Worm (Caenorhabditis elegans) whole organism, L2 larva: ENCODE data around the gene W06A7.2.

Experiments
- F13H6.1 ChIP-seq: sonication (generic microtip); optimal IDR thresholded peaks from 2 replicates; lab custom pipeline; 2016; ENCODE audit warnings: missing genetic modification characterization, missing compliant biosample characterization
- R02D3.7 ChIP-seq: fragments of 150-350 bp; optimal IDR thresholded peaks from 2 replicates; lab custom pipeline; 2014; ENCODE audit warnings: missing biosample characterization, missing genetic modification characterization
- ZK546.5 ChIP-seq: sonication (generic microtip); optimal IDR thresholded peaks from 2 replicates; lab custom pipeline; 2017; ENCODE audit warnings: missing biosample characterization, missing genetic modification characterization
- aly-2 ChIP-seq: fragments of 150-350 bp; optimal IDR thresholded peaks from 2 replicates; lab custom pipeline; 2014; ENCODE audit warnings: missing biosample characterization, missing genetic modification characterization
- ama-1 ChIP-seq: fragments of 150-350 bp; optimal IDR thresholded peaks from 2 replicates; lab custom pipeline; 2018; ENCODE audit warnings: inconsistent platforms
- ceh-16 ChIP-seq: fragments of 150-350 bp; optimal IDR thresholded peaks from 2 replicates; lab custom pipeline; 2014; ENCODE audit warnings: missing biosample characterization, missing genetic modification characterization
- dmd-4 ChIP-seq: sonication (generic microtip); optimal IDR thresholded peaks from 2 replicates; lab custom pipeline; 2017; ENCODE audit warnings: missing biosample characterization, missing genetic modification characterization
- egl-27 ChIP-seq: sonication (generic microtip); optimal IDR thresholded peaks from 3 replicates; lab custom pipeline; 2017; ENCODE audit warnings: missing biosample characterization, missing genetic modification reagents, missing genetic modification characterization
- elt-3 ChIP-seq: sonication (generic microtip); optimal IDR thresholded peaks from 2 replicates; lab custom pipeline; 2017; ENCODE audit warnings: missing biosample characterization, missing genetic modification characterization
- fos-1 ChIP-seq: fragments of 150-350 bp; optimal IDR thresholded peaks from 2 replicates; lab custom pipeline; 2014; ENCODE audit warnings: missing biosample characterization, missing genetic modification characterization
- lin-13 ChIP-seq: fragments of 150-350 bp; optimal IDR thresholded peaks from 2 replicates; lab custom pipeline; 2014; ENCODE audit warnings: missing biosample characterization, missing genetic modification reagents, missing genetic modification characterization
- lsy-2 ChIP-seq, 2 experiments: fragments of 150-350 bp in 1 of 2; sonication (generic microtip) in 1 of 2; optimal IDR thresholded peaks; 2 replicates each; lab custom pipeline; 2014 to 2017; ENCODE audit warnings: missing biosample characterization in 2 of 2, missing genetic modification characterization in 2 of 2
- mab-5 ChIP-seq: fragments of 150-350 bp; optimal IDR thresholded peaks from 2 replicates; lab custom pipeline; 2014; ENCODE audit warnings: missing biosample characterization, missing genetic modification characterization
- mdl-1 ChIP-seq, 2 experiments: fragments of 150-350 bp in 1 of 2; sonication (generic microtip) in 1 of 2; optimal IDR thresholded peaks; 2 replicates each; lab custom pipeline; 2017; ENCODE audit warnings: missing biosample characterization in 2 of 2, missing genetic modification characterization in 2 of 2
- nhr-10 ChIP-seq: sonication (generic microtip); optimal IDR thresholded peaks from 2 replicates; lab custom pipeline; 2017; ENCODE audit warnings: missing biosample characterization, missing genetic modification characterization
- nhr-11 ChIP-seq: fragments of 150-350 bp; optimal IDR thresholded peaks from 2 replicates; lab custom pipeline; 2014; ENCODE audit warnings: missing biosample characterization, missing genetic modification characterization
- nhr-129 ChIP-seq: fragments of 150-350 bp; optimal IDR thresholded peaks from 2 replicates; lab custom pipeline; 2014; ENCODE audit warnings: missing biosample characterization, missing genetic modification characterization
- nhr-21 ChIP-seq: fragments of 150-350 bp; optimal IDR thresholded peaks from 2 replicates; lab custom pipeline; 2014; ENCODE audit warnings: missing biosample characterization, missing genetic modification characterization
- nhr-23 ChIP-seq: fragments of 150-350 bp; optimal IDR thresholded peaks from 2 replicates; lab custom pipeline; 2014; ENCODE audit warnings: missing biosample characterization, missing genetic modification reagents, missing genetic modification characterization
- nhr-237 ChIP-seq: fragments of 150-350 bp; optimal IDR thresholded peaks from 2 replicates; lab custom pipeline; 2014; ENCODE audit warnings: missing biosample characterization, missing genetic modification characterization
- nhr-25 ChIP-seq: fragments of 150-350 bp; sonication (generic microtip); optimal IDR thresholded peaks from 3 replicates; lab custom pipeline; 2014; ENCODE audit warnings: missing biosample characterization, missing genetic modification characterization
- nhr-6 ChIP-seq: fragments of 150-350 bp; optimal IDR thresholded peaks from 2 replicates; lab custom pipeline; 2014; ENCODE audit warnings: missing biosample characterization, missing genetic modification characterization
- peb-1 ChIP-seq: fragments of 150-350 bp; optimal IDR thresholded peaks from 2 replicates; lab custom pipeline; 2014; ENCODE audit warnings: missing biosample characterization, missing genetic modification characterization
- sem-4 ChIP-seq: fragments of 150-350 bp; optimal IDR thresholded peaks from 2 replicates; lab custom pipeline; 2014; ENCODE audit warnings: missing biosample characterization, missing genetic modification reagents, missing genetic modification characterization
- skn-1 ChIP-seq: sonication (generic microtip); optimal IDR thresholded peaks from 2 replicates; lab custom pipeline; 2017; ENCODE audit warnings: missing biosample characterization, missing genetic modification characterization
- sma-3 ChIP-seq: sonication (generic microtip); optimal IDR thresholded peaks from 2 replicates; lab custom pipeline; 2016; ENCODE audit warnings: missing genetic modification reagents, missing genetic modification characterization, missing compliant biosample characterization
- sma-9 ChIP-seq, 2 experiments: fragments of 150-350 bp in 1 of 2; sonication (generic microtip) in 1 of 2; optimal IDR thresholded peaks; 2 replicates each; lab custom pipeline; 2014 to 2016; ENCODE audit warnings: missing genetic modification characterization in 2 of 2, mild to moderate bottlenecking in 1 of 2, missing biosample characterization in 1 of 2, missing compliant biosample characterization in 1 of 2, missing genetic modification reagents in 1 of 2, moderate library complexity in 1 of 2
- snpc-4 ChIP-seq: fragments of 150-350 bp; optimal IDR thresholded peaks from 2 replicates; lab custom pipeline; 2014; ENCODE audit warnings: missing biosample characterization, missing genetic modification characterization
- unc-39 ChIP-seq: fragments of 150-350 bp; optimal IDR thresholded peaks from 2 replicates; lab custom pipeline; 2014; ENCODE audit warnings: missing biosample characterization, missing genetic modification characterization
- unc-55 ChIP-seq: fragments of 150-350 bp; sonication (generic microtip); optimal IDR thresholded peaks from 3 replicates; lab custom pipeline; 2014; ENCODE audit warnings: missing biosample characterization, missing genetic modification reagents, missing genetic modification characterization
- unc-62 ChIP-seq: fragments of 150-350 bp; optimal IDR thresholded peaks from 2 replicates; lab custom pipeline; 2014; ENCODE audit warnings: missing biosample characterization, missing genetic modification reagents, missing genetic modification characterization
- ztf-1 ChIP-seq: fragments of 200-800 bp; sonication (Bioruptor generic); conservative IDR thresholded peaks from 2 replicates; pipeline ENCODE4 v1.3.6; 2022; ENCODE audit warnings: missing genetic modification characterization, missing compliant biosample characterization
- ztf-11 ChIP-seq: sonication (generic microtip); optimal IDR thresholded peaks from 2 replicates; lab custom pipeline; 2017; ENCODE audit warnings: missing biosample characterization, missing genetic modification characterization
- ztf-4 ChIP-seq: fragments of 150-350 bp; optimal IDR thresholded peaks from 2 replicates; lab custom pipeline; 2014; ENCODE audit warnings: missing biosample characterization, missing genetic modification characterization

W06A7.2 gene

DNA sequence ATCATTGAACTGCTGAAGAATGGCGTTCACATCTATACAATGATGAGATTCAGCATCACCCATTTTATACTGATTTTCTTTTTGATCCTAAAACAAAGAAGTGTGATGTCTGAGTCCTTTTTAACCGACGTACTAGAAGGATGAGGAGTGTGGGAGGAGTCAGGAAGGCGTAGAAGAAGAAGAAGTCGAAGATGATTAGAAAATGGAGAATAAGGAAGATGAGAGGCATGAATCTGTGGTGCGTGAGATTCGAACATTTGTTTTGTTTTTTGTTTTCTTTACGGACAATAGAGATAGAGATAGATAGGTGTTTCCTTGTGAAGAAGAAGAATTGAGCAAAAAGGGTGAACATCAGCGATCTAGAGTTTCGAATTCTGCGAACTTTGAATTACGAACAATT, 36.9 kb downstream of the W06A7.2 start, which contains the start of gene npr-13:
npr-13 (minus strand) TSS at position 101 of the 400 bp plus-strand sequence.
- TF ChIP-seq fos-1 (tag; lab: Kevin White, UChicago) = no peak
- TF ChIP-seq nhr-11 (tag; lab: Kevin White, UChicago) = no peak
- TF ChIP-seq sem-4 (tag; lab: Kevin White, UChicago) = no peak
- no peak for TF ChIP-seq elt-3
- TF ChIP-seq F13H6.1 (tag; lab: Kevin White, UChicago) = no peak
- no peak for TF ChIP-seq nhr-21
- TF ChIP-seq unc-62 = no peak
- TF ChIP-seq ztf-11 (tag; lab: Kevin White, UChicago) = no peak
- no peak for TF ChIP-seq sma-3 (GFP tag; lab: Kevin White, UChicago)
- TF ChIP-seq, all 48 proteins: peak for 0

DNA sequence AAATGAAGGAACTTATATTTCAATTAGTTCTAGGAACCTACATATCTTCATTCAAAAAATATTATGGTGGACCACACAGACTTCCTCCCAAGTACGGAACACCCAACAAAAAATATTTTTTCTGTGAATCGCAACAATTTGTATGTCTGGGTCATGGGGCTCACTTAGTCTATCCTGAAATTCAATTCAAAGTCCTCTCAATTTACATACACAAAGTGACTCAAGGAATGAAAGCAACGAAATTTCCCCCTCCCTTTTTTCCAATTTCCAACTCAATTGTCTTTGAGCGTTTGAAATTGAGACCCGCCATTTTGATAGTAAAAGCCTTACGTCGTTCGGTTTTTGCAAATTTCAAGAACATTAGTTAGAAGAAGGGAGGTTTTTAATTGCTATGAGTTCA, 37.7 kb downstream of the W06A7.2 start:
- no peak for TF ChIP-seq mab-5 (tag; lab: Kevin White, UChicago)
- no peak for TF ChIP-seq unc-39 (tag; lab: Kevin White, UChicago)
- no peak for TF ChIP-seq ztf-1 (GFP tag; lab: Robert Waterston, UW)
- no peak for TF ChIP-seq fos-1 (tag; lab: Kevin White, UChicago)
- TF ChIP-seq dmd-4 (tag; lab: Kevin White, UChicago) = no peak
- no peak for TF ChIP-seq snpc-4 (tag; lab: Kevin White, UChicago)
- no peak for TF ChIP-seq nhr-21
- TF ChIP-seq sma-9 (GFP tag; optimal IDR thresholded peaks at IDR 0.05; lab: Kevin White, UChicago) = no peak
- no peak for TF ChIP-seq sma-9 (tag; optimal IDR thresholded peaks at IDR 0.05; lab: Kevin White, UChicago)
- no peak for TF ChIP-seq skn-1 (tag; lab: Kevin White, UChicago)

DNA sequence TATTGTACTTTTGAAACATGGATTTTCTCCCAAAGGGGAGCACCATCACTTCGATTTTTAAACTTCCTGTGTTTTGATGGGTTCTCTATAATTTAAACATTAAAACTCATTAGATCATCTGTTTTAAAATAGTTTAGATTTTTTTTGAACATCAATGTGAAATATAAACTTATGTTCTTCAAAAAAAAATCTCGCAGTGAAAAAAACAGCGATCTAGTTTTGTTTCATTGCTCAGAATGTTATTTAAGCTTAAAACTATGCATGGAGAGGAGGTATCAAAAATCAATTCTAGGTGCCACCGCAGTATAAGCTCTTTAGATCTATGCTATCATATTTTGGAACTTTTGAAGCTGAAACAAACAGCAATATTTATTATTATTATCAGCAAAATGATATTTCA, 46.5 kb downstream of the W06A7.2 start, which contains the start of gene gcy-14:
gcy-14 (minus strand) TSS at position 101 of the 400 bp plus-strand sequence.
- no peak for TF ChIP-seq peb-1 (tag; lab: Kevin White, UChicago)
- no peak for TF ChIP-seq egl-27 (tag; lab: Kevin White, UChicago)
- no peak for TF ChIP-seq lin-13 (GFP tag; lab: Kevin White, UChicago)
- no peak for TF ChIP-seq ceh-16 (tag; lab: Kevin White, UChicago)
- TF ChIP-seq nhr-237 (tag; lab: Kevin White, UChicago) = no peak
- TF ChIP-seq nhr-11 (tag; lab: Kevin White, UChicago) = no peak
- TF ChIP-seq nhr-25 (tag; lab: Kevin White, UChicago) = no peak

DNA sequence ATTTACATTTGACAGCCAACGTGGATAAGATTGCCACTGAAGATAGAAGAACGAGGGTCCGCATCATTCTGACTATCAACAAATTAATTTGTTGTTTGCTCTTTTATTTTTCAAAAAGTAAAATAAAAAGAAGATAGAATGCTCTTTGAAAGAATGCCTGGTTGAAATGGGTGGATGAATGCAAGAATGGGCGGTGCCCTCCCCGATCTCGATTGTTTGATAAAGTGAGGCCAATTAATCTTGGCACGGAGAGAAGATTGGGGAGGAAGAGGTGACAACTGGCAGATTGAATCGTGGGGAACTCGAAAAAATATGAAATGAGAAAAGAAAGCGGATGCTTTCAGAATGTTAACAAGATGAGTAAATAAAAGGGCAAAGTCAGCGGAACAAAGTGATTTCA, 49.7 kb downstream of the W06A7.2 start, which contains the start of gene ZC412.3:
ZC412.3 (minus strand) TSS at position 183 of the 400 bp plus-strand sequence.
- no peak for TF ChIP-seq mab-5 (tag; lab: Kevin White, UChicago)
- no peak for TF ChIP-seq ztf-4 (tag; lab: Kevin White, UChicago)
- peak; percentile 38 for TF ChIP-seq sma-9 (GFP tag; optimal IDR thresholded peaks at IDR 0.05; lab: Kevin White, UChicago)
- TF ChIP-seq sma-9 (tag; optimal IDR thresholded peaks at IDR 0.05; lab: Kevin White, UChicago) = no peak
- TF ChIP-seq mdl-1 (tag; optimal IDR thresholded peaks at IDR 0.05; lab: Kevin White, UChicago) = no peak
- TF ChIP-seq lsy-2 (tag; optimal IDR thresholded peaks at IDR 0.05; lab: Kevin White, UChicago) = no peak
- TF ChIP-seq ama-1 = no peak
- no peak for TF ChIP-seq snpc-4 (tag; lab: Kevin White, UChicago)
- no peak for TF ChIP-seq nhr-21
- no peak for TF ChIP-seq nhr-6
- no peak for TF ChIP-seq nhr-23 (tag; lab: Kevin White, UChicago)
- TF ChIP-seq nhr-129 (tag; lab: Kevin White, UChicago) = peak; percentile 24
- TF ChIP-seq unc-55 (GFP tag; lab: Kevin White, UChicago) = no peak
- no peak for TF ChIP-seq R02D3.7
- TF ChIP-seq peb-1 (tag; lab: Kevin White, UChicago) = no peak
- TF ChIP-seq F13H6.1 (tag; lab: Kevin White, UChicago) = peak; percentile 58
- TF ChIP-seq nhr-10 (tag; lab: Kevin White, UChicago) = no peak
- TF ChIP-seq ZK546.5 (tag; lab: Kevin White, UChicago) = no peak
- TF ChIP-seq lin-13 (GFP tag; lab: Kevin White, UChicago) = no peak
- TF ChIP-seq aly-2 = no peak
